Worm (Caenorhabditis elegans) whole organism, L4 larva: ENCODE data around the gene rabx-5.

Experiments
- D1046.2 ChIP-seq: fragments of 200-800 bp; sonication (Bioruptor generic); IDR thresholded peaks from 2 replicates; pipeline ENCODE4 v1.3.6; 2022; ENCODE audit warnings: missing genetic modification characterization, missing compliant biosample characterization
- F10B5.3 ChIP-seq: sonication (generic microtip); optimal IDR thresholded peaks from 2 replicates; lab custom pipeline; 2016; ENCODE audit warnings: mild to moderate bottlenecking, missing genetic modification characterization, missing compliant biosample characterization
- F37D6.2 ChIP-seq: sonication (generic microtip); optimal IDR thresholded peaks from 2 replicates; lab custom pipeline; 2016; ENCODE audit warnings: mild to moderate bottlenecking, missing genetic modification characterization, missing compliant biosample characterization
- T20F7.1 ChIP-seq: fragments of 200-800 bp; sonication (Bioruptor generic); optimal IDR thresholded peaks from 2 replicates; lab custom pipeline; 2018; ENCODE audit warnings: mild to moderate bottlenecking, missing genetic modification characterization, missing compliant biosample characterization
- T26A8.4 ChIP-seq: fragments of 200-800 bp; sonication (Bioruptor generic); IDR thresholded peaks from 2 replicates; pipeline ENCODE4 v1.3.6; 2022; ENCODE audit warnings: missing genetic modification characterization, missing compliant biosample characterization
- Y75B8A.6 ChIP-seq: fragments of 200-800 bp; sonication (Bioruptor generic); IDR thresholded peaks from 2 replicates; pipeline ENCODE4 v1.3.6; 2022; ENCODE audit warnings: missing genetic modification reagents, missing genetic modification characterization, missing compliant biosample characterization
- ZK337.2 ChIP-seq: fragments of 200-800 bp; sonication (Bioruptor generic); IDR thresholded peaks from 2 replicates; pipeline ENCODE4 v1.3.6; 2022; ENCODE audit warnings: missing genetic modification reagents, missing genetic modification characterization, missing compliant biosample characterization
- ZK546.5 ChIP-seq, 2 experiments: sonication (generic microtip); optimal IDR thresholded peaks; 2 replicates each; lab custom pipeline; 2017; ENCODE audit warnings: missing biosample characterization in 2 of 2, missing genetic modification characterization in 2 of 2
- aha-1 ChIP-seq: fragments of 150-350 bp; peaks from one replicate; lab custom pipeline; 2014; ENCODE audit warnings: missing biosample characterization, missing genetic modification characterization
- aly-2 ChIP-seq: sonication (generic microtip); optimal IDR thresholded peaks from 2 replicates; lab custom pipeline; 2018; ENCODE audit warnings: missing biosample characterization, missing genetic modification characterization
- ceh-28 ChIP-seq: fragments of 150-350 bp; optimal IDR thresholded peaks from 2 replicates; lab custom pipeline; 2014; ENCODE audit warnings: missing biosample characterization, missing genetic modification reagents, missing genetic modification characterization
- ceh-32 ChIP-seq: sonication (generic microtip); optimal IDR thresholded peaks from 2 replicates; lab custom pipeline; 2016; ENCODE audit warnings: mild to moderate bottlenecking, missing genetic modification characterization, missing compliant biosample characterization; ENCODE audit not compliant: poor library complexity
- ceh-62 ChIP-seq: sonication (generic microtip); optimal IDR thresholded peaks from 2 replicates; lab custom pipeline; 2017; ENCODE audit warnings: missing biosample characterization, missing genetic modification characterization
- dmd-9 ChIP-seq: fragments of 200-800 bp; sonication (Bioruptor generic); IDR thresholded peaks from 2 replicates; pipeline ENCODE4 v1.3.6; 2022; ENCODE audit warnings: missing genetic modification reagents, missing genetic modification characterization, missing compliant biosample characterization
- dve-1 ChIP-seq: sonication (generic microtip); optimal IDR thresholded peaks from 2 replicates; lab custom pipeline; 2017; ENCODE audit warnings: antibody characterized with exemption, mild to moderate bottlenecking, missing genetic modification characterization, missing compliant biosample characterization; ENCODE audit not compliant: insufficient read depth
- jun-1 ChIP-seq: fragments of 150-350 bp; optimal IDR thresholded peaks from 2 replicates; lab custom pipeline; 2014; ENCODE audit warnings: missing biosample characterization, missing genetic modification reagents, missing genetic modification characterization
- lin-15B ChIP-seq: fragments of 150-350 bp; sonication (generic microtip); optimal IDR thresholded peaks from 3 replicates; lab custom pipeline; 2014; ENCODE audit warnings: missing biosample characterization, missing genetic modification characterization
- madf-5 ChIP-seq, 2 experiments: fragments of 200-800 bp; sonication (Bioruptor generic); IDR thresholded peaks; 2 replicates each; pipeline ENCODE4 v1.3.6; 2022; ENCODE audit warnings: missing compliant biosample characterization in 2 of 2, missing genetic modification characterization in 2 of 2
- madf-9 ChIP-seq: fragments of 200-800 bp; sonication (Bioruptor generic); conservative IDR thresholded peaks from 2 replicates; pipeline ENCODE4 v1.3.6; 2022; ENCODE audit warnings: missing genetic modification reagents, missing genetic modification characterization, missing compliant biosample characterization
- mdl-1 ChIP-seq, 2 experiments: fragments of 150-350 bp in 1 of 2; sonication (generic microtip) in 1 of 2; optimal IDR thresholded peaks; 2 replicates each; lab custom pipeline; 2014 to 2017; ENCODE audit warnings: missing biosample characterization in 2 of 2, missing genetic modification characterization in 2 of 2
- mep-1 ChIP-seq: fragments of 150-350 bp; sonication (generic microtip); optimal IDR thresholded peaks from 3 replicates; lab custom pipeline; 2014; ENCODE audit warnings: missing biosample characterization, missing genetic modification characterization
- nhr-102 ChIP-seq: sonication (generic microtip); optimal IDR thresholded peaks from 2 replicates; lab custom pipeline; 2016; ENCODE audit warnings: mild to moderate bottlenecking, missing genetic modification characterization, moderate library complexity, missing compliant biosample characterization
- nhr-11 ChIP-seq: fragments of 150-350 bp; optimal IDR thresholded peaks from 2 replicates; lab custom pipeline; 2014; ENCODE audit warnings: missing biosample characterization, missing genetic modification characterization
- nhr-28 ChIP-seq: fragments of 150-350 bp; optimal IDR thresholded peaks from 2 replicates; lab custom pipeline; 2014; ENCODE audit warnings: missing biosample characterization, missing genetic modification characterization
- nhr-41 ChIP-seq: fragments of 200-800 bp; sonication (Bioruptor generic); IDR thresholded peaks from 2 replicates; pipeline ENCODE4 v1.3.6; 2022; ENCODE audit warnings: missing genetic modification reagents, missing genetic modification characterization, missing compliant biosample characterization
- pha-4 ChIP-seq, 2 experiments: fragments of 150-350 bp in 1 of 2; fragments of 200-800 bp in 1 of 2; sonication (Bioruptor generic) in 1 of 2; IDR thresholded peaks in 1 of 2; optimal IDR thresholded peaks in 1 of 2; 2 replicates each; pipeline versions ENCODE4 v1.3.6 to Lab custom; 2014 to 2022; ENCODE audit warnings: missing genetic modification characterization in 2 of 2, missing genetic modification reagents in 2 of 2, missing biosample characterization in 1 of 2, missing compliant biosample characterization in 1 of 2
- pqm-1 ChIP-seq: sonication (generic microtip); optimal IDR thresholded peaks from 2 replicates; lab custom pipeline; 2017; ENCODE audit warnings: missing biosample characterization, missing genetic modification characterization
- saeg-2 ChIP-seq: fragments of 200-800 bp; sonication (Bioruptor generic); IDR thresholded peaks from 2 replicates; pipeline ENCODE4 v1.3.6; 2022; ENCODE audit warnings: missing genetic modification reagents, missing genetic modification characterization, missing compliant biosample characterization
- sdz-12 ChIP-seq: fragments of 200-800 bp; sonication (Bioruptor generic); optimal IDR thresholded peaks from 2 replicates; lab custom pipeline; 2018; ENCODE audit warnings: mild to moderate bottlenecking, missing genetic modification characterization, missing compliant biosample characterization
- skn-1 ChIP-seq: fragments of 150-350 bp; optimal IDR thresholded peaks from 2 replicates; lab custom pipeline; 2014; ENCODE audit warnings: missing biosample characterization, missing genetic modification characterization
- spr-1 ChIP-seq: sonication (generic microtip); optimal IDR thresholded peaks from 2 replicates; lab custom pipeline; 2016; ENCODE audit warnings: mild to moderate bottlenecking, missing genetic modification characterization, missing compliant biosample characterization
- unc-130 ChIP-seq: sonication (generic microtip); optimal IDR thresholded peaks from 2 replicates; lab custom pipeline; 2016; ENCODE audit warnings: missing genetic modification reagents, missing genetic modification characterization, missing compliant biosample characterization
- unc-39 ChIP-seq: sonication (generic microtip); optimal IDR thresholded peaks from 2 replicates; lab custom pipeline; 2017; ENCODE audit warnings: missing biosample characterization, missing genetic modification characterization
- unc-62 ChIP-seq, 3 experiments: fragments of 150-350 bp in 1 of 3; sonication (generic microtip); optimal IDR thresholded peaks in 2 of 3; peaks in 1 of 3; 1 replicate in 1 of 3; 2 replicates in 2 of 3; lab custom pipeline; 2014 to 2017; ENCODE audit warnings: missing biosample characterization in 3 of 3, missing genetic modification characterization in 3 of 3, missing genetic modification reagents in 3 of 3, missing genotype in 1 of 3
- zfp-2 ChIP-seq: sonication (generic microtip); optimal IDR thresholded peaks from 2 replicates; lab custom pipeline; 2016; ENCODE audit warnings: mild to moderate bottlenecking, missing genetic modification characterization, missing compliant biosample characterization

The rabx-5 gene

DNA sequence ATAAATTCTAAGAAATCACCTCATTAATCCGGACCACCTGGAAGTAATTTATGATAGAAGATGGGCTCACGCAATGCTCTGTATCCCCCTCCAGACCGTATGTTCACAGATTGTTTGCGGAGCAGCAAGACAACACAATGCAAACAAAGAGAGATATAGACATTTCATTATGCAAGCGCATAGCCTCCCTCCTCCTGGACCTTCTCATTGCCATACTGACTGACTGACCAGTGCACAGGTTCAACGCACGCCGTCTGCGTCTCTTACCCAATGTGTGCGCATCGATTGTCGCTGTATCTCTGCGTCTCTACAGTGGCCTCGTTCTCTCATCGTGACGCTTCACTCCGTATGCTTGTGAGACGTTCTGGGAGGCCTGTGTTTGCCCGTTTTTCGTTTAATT is 46.5 kb downstream of the rabx-5 start (continued):
- TF ChIP-seq jun-1 (no peak), unc-39 (tag; lab: Kevin White, UChicago) (no peak), pha-4 (GFP tag; IDR thresholded peaks at IDR 0.05; lab: Robert Waterston, UW) (no peak), pha-4 (tag; optimal IDR thresholded peaks at IDR 0.05; lab: Kevin White, UChicago) (no peak), ZK546.5 (tag; optimal IDR thresholded peaks at IDR 0.05; lab: Kevin White, UChicago) (no peak), sdz-12 (GFP tag; lab: Kevin White, UChicago) (no peak), madf-5 (GFP tag; IDR thresholded peaks at IDR 0.05; lab: Robert Waterston, UW) (no peak), mdl-1 (tag; optimal IDR thresholded peaks at IDR 0.05; lab: Kevin White, UChicago) (no peak), F37D6.2 (no peak), spr-1 (no peak), nhr-41 (GFP tag; lab: Robert Waterston, UW) (no peak), dve-1 (peak; percentile 2), ZK337.2 (no peak), D1046.2 (GFP tag; lab: Robert Waterston, UW) (no peak), saeg-2 (no peak), T26A8.4 (GFP tag; lab: Robert Waterston, UW) (no peak), unc-62 (GFP tag; optimal IDR thresholded peaks at IDR 0.05 in 1 of 2; lab: Kevin White, UChicago) (peak in 1 of 2 experiments; percentile 94), unc-62 (tag; optimal IDR thresholded peaks at IDR 0.05; lab: Kevin White, UChicago) (no peak), aly-2 (tag; lab: Kevin White, UChicago) (no peak), skn-1 (tag; lab: Kevin White, UChicago) (no peak), zfp-2 (tag; lab: Kevin White, UChicago) (no peak), ceh-32 (tag; lab: Kevin White, UChicago) (no peak), lin-15B (tag; lab: Kevin White, UChicago) (no peak), aha-1 (tag; lab: Kevin White, UChicago) (peak; percentile 84)

DNA sequence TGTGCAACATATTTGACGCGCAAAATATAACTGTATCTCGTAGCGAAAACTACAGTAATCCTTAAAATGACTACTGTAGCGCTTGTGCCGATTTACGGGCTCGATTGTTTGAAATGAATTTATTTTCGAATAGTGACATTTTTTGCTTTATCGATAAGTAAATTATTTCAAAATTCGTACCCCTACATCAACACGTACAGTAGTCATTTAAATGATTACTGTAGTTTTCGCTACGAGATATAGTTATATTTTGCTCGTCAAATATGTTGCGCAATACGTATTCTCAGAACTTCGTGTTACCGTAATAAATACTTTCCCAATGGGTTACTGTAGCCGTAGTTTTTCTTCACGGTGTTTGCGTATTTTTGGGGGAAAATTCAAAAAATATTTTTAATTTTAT is 47.7 kb downstream of the rabx-5 start:
- no peak for TF ChIP-seq mdl-1 (tag; optimal IDR thresholded peaks at IDR 0.05; lab: Kevin White, UChicago)
- TF ChIP-seq ceh-62 (tag; lab: Kevin White, UChicago), result no peak
- no peak for TF ChIP-seq nhr-102 (tag; lab: Kevin White, UChicago)
- TF ChIP-seq spr-1, result no peak
- no peak for TF ChIP-seq nhr-28 (tag; lab: Kevin White, UChicago)
- TF ChIP-seq ZK546.5 (tag; optimal IDR thresholded peaks at IDR 0.05; lab: Kevin White, UChicago), result no peak
- TF ChIP-seq F37D6.2, result no peak
- no peak for TF ChIP-seq ceh-28 (tag; lab: Kevin White, UChicago)
- no peak for TF ChIP-seq dmd-9 (GFP tag; lab: Robert Waterston, UW)
- no peak for TF ChIP-seq F10B5.3
- TF ChIP-seq jun-1, result no peak
- TF ChIP-seq madf-5 (GFP tag; IDR thresholded peaks at IDR 0.05; lab: Robert Waterston, UW), result no peak
- no peak for TF ChIP-seq T20F7.1 (GFP tag; lab: Kevin White, UChicago)
- no peak for TF ChIP-seq Y75B8A.6 (GFP tag; lab: Robert Waterston, UW)
- TF ChIP-seq nhr-11, result no peak

DNA sequence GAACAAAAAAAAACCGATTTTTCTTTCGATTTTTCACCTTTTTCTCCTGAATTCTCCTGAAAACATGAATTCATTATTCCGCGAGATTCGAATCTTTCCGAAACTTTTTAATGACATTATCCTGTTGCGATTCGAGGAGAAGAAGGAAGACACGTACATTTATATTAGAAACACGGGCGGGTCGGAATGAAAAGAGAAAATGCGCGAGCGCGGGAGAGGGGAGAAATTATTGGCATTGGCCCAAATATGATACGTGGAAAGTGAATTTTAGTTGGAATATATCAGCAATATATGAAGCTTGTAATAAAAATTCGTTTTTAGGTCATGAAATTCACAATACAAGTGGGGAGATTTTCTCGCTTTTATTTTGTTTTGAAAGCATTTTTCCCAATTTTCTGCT is 48.3 kb downstream of the rabx-5 start:
- peak; percentile 84 for TF ChIP-seq aha-1 (tag; lab: Kevin White, UChicago)
- TF ChIP-seq pqm-1 (tag; lab: Kevin White, UChicago), result no peak

DNA sequence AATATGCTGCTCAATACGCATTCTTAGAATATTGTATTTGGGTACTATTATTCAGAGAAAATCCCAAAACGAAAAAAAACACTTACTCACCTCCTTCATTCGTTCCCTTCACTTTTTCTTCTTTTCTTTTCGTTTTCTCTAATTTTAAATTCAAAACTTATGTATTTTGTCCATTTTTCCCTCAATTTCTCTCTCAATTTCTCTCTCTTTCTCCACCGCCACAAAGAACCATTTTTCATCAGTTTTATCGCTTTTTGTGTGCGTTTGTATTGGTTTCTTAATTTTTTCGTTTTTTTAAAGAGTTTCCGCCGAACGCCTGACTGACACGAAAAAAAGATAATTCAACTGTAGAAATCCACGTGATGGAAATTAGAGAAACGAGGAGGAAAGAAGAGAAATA is 49.6 kb downstream of the rabx-5 start, which contains the start of gene cnt-2:
TSS of gene cnt-2 (plus strand) at position 301 of the 400 bp plus-strand sequence.
- TF ChIP-seq mep-1 (no peak), nhr-28 (tag; lab: Kevin White, UChicago) (no peak), madf-9 (GFP tag; lab: Robert Waterston, UW) (no peak), unc-130 (GFP tag; lab: Kevin White, UChicago) (no peak)
